Fruit fly (Drosophila melanogaster) whole organism, embryonic: ENCODE measurements around the gene HipHop.
A peak's percentile ranks its signal among the peaks of the same experiment; 100 is the strongest.

ENCODE experiments used
- Atf-2 ChIP-seq: fragments of 200-800 bp; sonication (Bioruptor generic); optimal IDR thresholded peaks from 2 replicates; lab custom pipeline; 2016; ENCODE audit warnings: missing biosample characterization, missing genetic modification characterization
- Bgb ChIP-seq: fragments of 200-800 bp; sonication (Bioruptor generic); IDR thresholded peaks from 2 replicates; pipeline ENCODE4 v1.3.6; 2022; ENCODE audit warnings: missing biosample characterization, missing genetic modification characterization; ENCODE audit not compliant: partially characterized antibody
- CG10147 ChIP-seq: fragments of 200-800 bp; sonication (Bioruptor generic); optimal IDR thresholded peaks from 2 replicates; lab custom pipeline; 2019; ENCODE audit warnings: missing biosample characterization, mild to moderate bottlenecking, missing genetic modification characterization, moderate library complexity
- CG10274 ChIP-seq: fragments of 200-800 bp; sonication (Bioruptor generic); optimal IDR thresholded peaks from 3 replicates; lab custom pipeline; 2017; ENCODE audit warnings: missing biosample characterization, mild to moderate bottlenecking, missing genetic modification characterization
- CG10979 ChIP-seq: fragments of 200-800 bp; sonication (Bioruptor generic); optimal IDR thresholded peaks from 2 replicates; lab custom pipeline; 2018; ENCODE audit warnings: missing biosample characterization, mild to moderate bottlenecking, missing genetic modification characterization, moderate library complexity
- CG1233 ChIP-seq: fragments of 200-800 bp; sonication (Bioruptor generic); optimal IDR thresholded peaks from 4 replicates; lab custom pipeline; 2018; ENCODE audit warnings: missing biosample characterization, mild to moderate bottlenecking, missing genetic modification characterization
- CG12659 ChIP-seq: fragments of 200-800 bp; sonication (Bioruptor generic); optimal IDR thresholded peaks from 3 replicates; lab custom pipeline; 2017; ENCODE audit warnings: mild to moderate bottlenecking, missing biosample characterization, missing genetic modification reagents, missing genetic modification characterization
- CG14667 ChIP-seq: fragments of 200-800 bp; sonication (Bioruptor generic); IDR thresholded peaks from 2 replicates; pipeline ENCODE4 v1.3.6; 2022; ENCODE audit warnings: missing biosample characterization, missing genetic modification characterization
- CG14860 ChIP-seq: fragments of 200-800 bp; sonication (Bioruptor generic); IDR thresholded peaks from 3 replicates; pipeline ENCODE4 v1.3.6; 2022; ENCODE audit warnings: missing biosample characterization, missing genetic modification characterization; ENCODE audit not compliant: partially characterized antibody
- CG1602 ChIP-seq: fragments of 200-800 bp; sonication (Bioruptor generic); optimal IDR thresholded peaks from 3 replicates; lab custom pipeline; 2016; ENCODE audit warnings: missing biosample characterization, missing genetic modification characterization
- CG18011 ChIP-seq: fragments of 200-800 bp; sonication (Bioruptor generic); optimal IDR thresholded peaks from 2 replicates; lab custom pipeline; 2017; ENCODE audit warnings: missing biosample characterization, missing genetic modification characterization, mild to moderate bottlenecking, moderate library complexity, missing genotype
- CG32772 ChIP-seq: fragments of 200-800 bp; sonication (Bioruptor generic); IDR thresholded peaks from 2 replicates; pipeline ENCODE4 v1.3.6; 2022; ENCODE audit warnings: missing biosample characterization, missing genetic modification characterization
- CG4820 ChIP-seq: fragments of 200-800 bp; sonication (Bioruptor generic); optimal IDR thresholded peaks from 3 replicates; lab custom pipeline; 2016; ENCODE audit warnings: missing biosample characterization, missing genetic modification characterization
- CG6175 ChIP-seq: fragments of 200-800 bp; sonication (Bioruptor generic); IDR thresholded peaks from 3 replicates; pipeline ENCODE4 v1.3.6; 2022; ENCODE audit warnings: missing biosample characterization, missing genetic modification characterization
- CG6765 ChIP-seq: fragments of 200-800 bp; sonication (Bioruptor generic); optimal IDR thresholded peaks from 3 replicates; lab custom pipeline; 2017; ENCODE audit warnings: missing biosample characterization, mild to moderate bottlenecking, missing genetic modification characterization
- CG7556 ChIP-seq: fragments of 200-800 bp; sonication (Bioruptor generic); optimal IDR thresholded peaks from 2 replicates; lab custom pipeline; 2017; ENCODE audit warnings: missing biosample characterization, mild to moderate bottlenecking, missing genetic modification characterization
- CG8478 ChIP-seq: fragments of >200 bp; optimal IDR thresholded peaks from 2 replicates; lab custom pipeline; 2018
- CG8765 ChIP-seq: fragments of 200-800 bp; sonication (Bioruptor generic); IDR thresholded peaks from 2 replicates; pipeline ENCODE4 v1.3.6; 2022; ENCODE audit warnings: missing biosample characterization, missing genetic modification characterization
- Dek ChIP-seq: fragments of 200-800 bp; sonication (Bioruptor generic); optimal IDR thresholded peaks from 3 replicates; lab custom pipeline; 2019; ENCODE audit warnings: missing biosample characterization, mild to moderate bottlenecking, missing genetic modification characterization, moderate library complexity
- Fer1 ChIP-seq: fragments of 200-800 bp; sonication (Bioruptor generic); optimal IDR thresholded peaks from 2 replicates; lab custom pipeline; 2017; ENCODE audit warnings: missing biosample characterization, mild to moderate bottlenecking, missing genetic modification characterization
- PHDP ChIP-seq: fragments of 200-800 bp; sonication (Bioruptor generic); optimal IDR thresholded peaks from 3 replicates; lab custom pipeline; 2018; ENCODE audit warnings: missing biosample characterization, mild to moderate bottlenecking, missing genetic modification characterization, moderate library complexity
- Sin3A ChIP-seq: fragments of >200 bp; optimal IDR thresholded peaks from 2 replicates; lab custom pipeline; 2018
- TFAM ChIP-seq: fragments of 200-800 bp; sonication (Bioruptor generic); optimal IDR thresholded peaks from 2 replicates; lab custom pipeline; 2017; ENCODE audit warnings: missing biosample characterization, missing genetic modification characterization, inconsistent platforms
- ara ChIP-seq: fragments of 200-800 bp; sonication (Bioruptor generic); IDR thresholded peaks from 2 replicates; pipeline ENCODE4 v1.3.6; 2022; ENCODE audit warnings: missing biosample characterization, missing genetic modification characterization
- ato ChIP-seq: fragments of 200-800 bp; sonication (Bioruptor generic); IDR thresholded peaks from 2 replicates; pipeline ENCODE4 v1.3.6; 2022; ENCODE audit warnings: missing biosample characterization, missing genetic modification characterization; ENCODE audit not compliant: partially characterized antibody
- cas ChIP-seq: fragments of 200-800 bp; sonication (Bioruptor generic); IDR thresholded peaks from 2 replicates; pipeline ENCODE4 v1.3.6; 2022; ENCODE audit warnings: missing biosample characterization, missing genetic modification characterization
- chinmo ChIP-seq: fragments of 200-800 bp; sonication (Bioruptor generic); IDR thresholded peaks from 4 replicates; pipeline ENCODE4 v1.3.6; 2022; ENCODE audit warnings: missing biosample characterization, missing genetic modification characterization; ENCODE audit not compliant: partially characterized antibody
- chm ChIP-seq: fragments of 200-800 bp; sonication (Bioruptor generic); IDR thresholded peaks from 2 replicates; pipeline ENCODE4 v1.3.6; 2022; ENCODE audit warnings: missing biosample characterization, missing genetic modification characterization
- crc ChIP-seq: fragments of 200-800 bp; sonication (Bioruptor generic); optimal IDR thresholded peaks from 2 replicates; lab custom pipeline; 2016; ENCODE audit warnings: missing biosample characterization, missing genetic modification characterization
- esg ChIP-seq: fragments of 200-800 bp; sonication (Bioruptor generic); conservative IDR thresholded peaks from 2 replicates; pipeline ENCODE4 v1.3.6; 2022; ENCODE audit warnings: missing biosample characterization, missing genetic modification characterization
- exex ChIP-seq: fragments of 200-800 bp; sonication (Bioruptor generic); optimal IDR thresholded peaks from 4 replicates; lab custom pipeline; 2018; ENCODE audit warnings: missing biosample characterization, mild to moderate bottlenecking, missing genetic modification characterization, moderate library complexity
- fru ChIP-seq: fragments of >200 bp; optimal IDR thresholded peaks from 2 replicates; lab custom pipeline; 2017
- hb ChIP-seq: fragments of 200-800 bp; sonication (Bioruptor generic); IDR thresholded peaks from 3 replicates; pipeline ENCODE4 v1.3.6; 2022; ENCODE audit warnings: missing biosample characterization, missing genetic modification characterization; ENCODE audit not compliant: partially characterized antibody
- lov ChIP-seq, 2 experiments: fragments of 200-800 bp in 1 of 2; fragments of >200 bp in 1 of 2; sonication (Bioruptor generic) in 1 of 2; IDR thresholded peaks in 1 of 2; optimal IDR thresholded peaks in 1 of 2; 2 replicates in 1 of 2; 3 replicates in 1 of 2; pipeline versions ENCODE4 v1.3.6 to Lab custom; 2017 to 2022; ENCODE audit warnings: missing biosample characterization in 1 of 2, missing genetic modification characterization in 1 of 2
- maf-S ChIP-seq: fragments of 200-800 bp; sonication (Bioruptor generic); optimal IDR thresholded peaks from 2 replicates; lab custom pipeline; 2016; ENCODE audit warnings: missing biosample characterization, missing genetic modification characterization
- mam ChIP-seq: fragments of 200-800 bp; sonication (Bioruptor generic); optimal IDR thresholded peaks from 3 replicates; lab custom pipeline; 2016; ENCODE audit warnings: missing biosample characterization, missing genetic modification characterization
- mirr ChIP-seq: fragments of 200-800 bp; sonication (Bioruptor generic); optimal IDR thresholded peaks from 3 replicates; lab custom pipeline; 2018; ENCODE audit warnings: missing biosample characterization, mild to moderate bottlenecking, missing genetic modification characterization
- nerfin-1 ChIP-seq: fragments of 200-800 bp; sonication (Bioruptor generic); optimal IDR thresholded peaks from 3 replicates; lab custom pipeline; 2019; ENCODE audit warnings: missing biosample characterization, mild to moderate bottlenecking, missing genetic modification characterization, moderate library complexity
- pfk ChIP-seq: fragments of 200-800 bp; sonication (Bioruptor generic); optimal IDR thresholded peaks from 2 replicates; lab custom pipeline; 2018; ENCODE audit warnings: missing biosample characterization, mild to moderate bottlenecking, missing genetic modification characterization, moderate library complexity
- ro ChIP-seq: fragments of 200-800 bp; sonication (Bioruptor generic); IDR thresholded peaks from 2 replicates; pipeline ENCODE4 v1.3.6; 2022; ENCODE audit warnings: missing biosample characterization, missing genetic modification characterization
- scrt ChIP-seq: fragments of 200-800 bp; sonication (Bioruptor generic); optimal IDR thresholded peaks from 2 replicates; lab custom pipeline; 2018; ENCODE audit warnings: missing biosample characterization, mild to moderate bottlenecking, missing genetic modification characterization, moderate library complexity
- sens-2 ChIP-seq: fragments of 200-800 bp; sonication (Bioruptor generic); IDR thresholded peaks from 2 replicates; pipeline ENCODE4 v1.3.6; 2022; ENCODE audit warnings: missing biosample characterization, missing genetic modification characterization
- shn ChIP-seq: fragments of 200-800 bp; sonication (Bioruptor generic); optimal IDR thresholded peaks from 3 replicates; lab custom pipeline; 2016; ENCODE audit warnings: missing biosample characterization, missing genetic modification characterization
- stwl ChIP-seq: fragments of 200-800 bp; sonication (Bioruptor generic); optimal IDR thresholded peaks from 3 replicates; lab custom pipeline; 2018; ENCODE audit warnings: missing biosample characterization, mild to moderate bottlenecking, missing genetic modification characterization, moderate library complexity
- tio ChIP-seq: fragments of 200-800 bp; sonication (Bioruptor generic); optimal IDR thresholded peaks from 2 replicates; lab custom pipeline; 2017; ENCODE audit warnings: missing biosample characterization, missing genetic modification characterization, inconsistent platforms
- tna ChIP-seq: fragments of 200-800 bp; sonication (Bioruptor generic); IDR thresholded peaks from 2 replicates; pipeline ENCODE4 v1.3.6; 2022; ENCODE audit warnings: missing biosample characterization, missing genetic modification characterization; ENCODE audit not compliant: partially characterized antibody
- tup ChIP-seq: fragments of 200-800 bp; sonication (Bioruptor generic); optimal IDR thresholded peaks from 2 replicates; lab custom pipeline; 2016; ENCODE audit warnings: missing biosample characterization, mild to moderate bottlenecking, missing genetic modification characterization, moderate library complexity
- zen ChIP-seq: fragments of 200-800 bp; sonication (Bioruptor generic); optimal IDR thresholded peaks from 3 replicates; lab custom pipeline; 2018; ENCODE audit warnings: missing biosample characterization, mild to moderate bottlenecking, missing genetic modification characterization, moderate library complexity
- zfh1 ChIP-seq: fragments of 200-800 bp; sonication (Bioruptor generic); IDR thresholded peaks from 3 replicates; pipeline ENCODE4 v1.3.6; 2022; ENCODE audit warnings: missing biosample characterization, missing genetic modification characterization

Gene HipHop

dm6 chr3L:18781653-18782629, 39.0 kb upstream of the HipHop start (continued):
- TF ChIP-seq Bgb (GFP tag; lab: Robert Waterston, UW) (no peak), PHDP (tag; lab: Kevin White, UChicago) (peak; percentile 56), zfh1 (no peak), hb (GFP tag; lab: Robert Waterston, UW) (no peak), CG8765 (no peak), chm (GFP tag; lab: Robert Waterston, UW) (no peak; the same call in 1 of the 2 replicates), CG32772 (GFP tag; lab: Robert Waterston, UW) (no peak), CG6175 (GFP tag; lab: Robert Waterston, UW) (no peak), Sin3A (lab: Kevin White, UChicago) (no peak), stwl (tag; lab: Kevin White, UChicago) (no peak), CG7556 (GFP tag; lab: Kevin White, UChicago) (peak; percentile 70), esg (peak; percentile 57), Fer1 (peak; percentile 42), tup (GFP tag; lab: Kevin White, UChicago) (no peak), CG14667 (GFP tag; lab: Robert Waterston, UW) (no peak), CG1602 (GFP tag; lab: Kevin White, UChicago) (peak; percentile 3), CG10979 (tag; lab: Kevin White, UChicago) (no peak), Atf-2 (peak; percentile 23), CG10147 (GFP tag; lab: Kevin White, UChicago) (peak; percentile 22), maf-S (GFP tag; lab: Kevin White, UChicago) (no peak), CG4820 (GFP tag; lab: Kevin White, UChicago) (peak; percentile 23), tio (GFP tag; lab: Kevin White, UChicago) (peak; percentile 60), chinmo (peak; percentile 100), pfk (no peak), CG10274 (GFP tag; lab: Kevin White, UChicago) (no peak), ro (GFP tag; lab: Robert Waterston, UW) (no peak), crc (GFP tag; lab: Kevin White, UChicago) (no peak), ara (GFP tag; lab: Robert Waterston, UW) (no peak), CG1233 (GFP tag; lab: Kevin White, UChicago) (peak; percentile 58), CG12659 (GFP tag; lab: Kevin White, UChicago) (peak; percentile 80), exex (tag; lab: Kevin White, UChicago) (no peak), CG6765 (GFP tag; lab: Kevin White, UChicago) (peak; percentile 54), mam (peak; percentile 1), Dek (tag; lab: Kevin White, UChicago) (peak; percentile 40), mirr (GFP tag; lab: Kevin White, UChicago) (peak; percentile 58), cas (GFP tag; lab: Robert Waterston, UW) (no peak), tna (GFP tag; lab: Robert Waterston, UW) (no peak), sens-2 (GFP tag; lab: Robert Waterston, UW) (no peak), CG18011 (GFP tag; lab: Kevin White, UChicago) (no peak), TFAM (GFP tag; lab: Kevin White, UChicago) (no peak), ato (no peak), CG14860 (GFP tag; lab: Robert Waterston, UW) (no peak), fru (lab: Kevin White, UChicago) (no peak), shn (GFP tag; lab: Kevin White, UChicago) (no peak), nerfin-1 (tag; lab: Kevin White, UChicago) (peak; percentile 52), scrt (GFP tag; lab: Kevin White, UChicago) (no peak), zen (tag; lab: Kevin White, UChicago) (peak; percentile 7), lov (optimal IDR thresholded peaks at IDR 0.05; lab: Kevin White, UChicago) (no peak), lov (GFP tag; IDR thresholded peaks at IDR 0.05; lab: Robert Waterston, UW) (no peak), CG8478 (lab: Kevin White, UChicago) (no peak)
